Worm (Caenorhabditis elegans) whole organism, dauer: ENCODE measurements around the gene rpl-38.

Experiments used
- unc-62 ChIP-seq: sonication (generic microtip); optimal IDR thresholded peaks from 2 replicates; lab custom pipeline; 2017; ENCODE audit warnings: missing biosample characterization, missing genetic modification reagents, missing genetic modification characterization

Gene rpl-38

ce11 chrV:15543252-15543651, 31.3 kb downstream of the rpl-38 start:
- no peak for TF ChIP-seq unc-62 (GFP tag; lab: Kevin White, UChicago)

ce11 chrV:15544898-15545297, 32.9 kb downstream of the rpl-38 start, which contains the start of gene glb-14:
TSS of gene glb-14 (minus strand) at chrV:15544994.
- no peak for TF ChIP-seq unc-62 (GFP tag; lab: Kevin White, UChicago)

- no peak for TF ChIP-seq unc-62 (GFP tag; lab: Kevin White, UChicago)
Observed at ce11 chrV:15547727-15548126, 35.8 kb downstream of the rpl-38 start.

- TF ChIP-seq unc-62 (GFP tag; lab: Kevin White, UChicago): no peak
Observed at ce11 chrV:15550408-15550807, 38.4 kb downstream of the rpl-38 start.

DNA sequence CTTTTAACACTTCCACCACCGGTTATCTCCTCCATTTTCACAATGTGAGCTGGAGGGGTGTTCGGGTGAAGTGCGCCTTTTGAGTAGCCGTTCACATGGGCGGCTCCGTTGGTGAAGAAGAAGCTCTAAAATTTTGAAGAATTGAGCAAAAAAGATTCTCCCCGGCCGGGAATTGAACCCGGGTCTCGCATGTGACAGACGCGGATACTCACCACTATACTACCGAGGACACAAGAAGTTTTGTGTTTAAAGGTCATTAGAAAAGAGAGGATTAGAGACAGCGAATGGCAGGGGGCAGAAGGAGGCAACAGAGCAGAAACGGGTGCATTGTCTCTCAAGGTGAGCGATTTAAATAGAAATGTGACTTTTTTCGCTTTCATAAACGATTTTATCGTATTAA, 39.7 kb downstream of the rpl-38 start:
- no peak for TF ChIP-seq unc-62 (GFP tag; lab: Kevin White, UChicago)

DNA sequence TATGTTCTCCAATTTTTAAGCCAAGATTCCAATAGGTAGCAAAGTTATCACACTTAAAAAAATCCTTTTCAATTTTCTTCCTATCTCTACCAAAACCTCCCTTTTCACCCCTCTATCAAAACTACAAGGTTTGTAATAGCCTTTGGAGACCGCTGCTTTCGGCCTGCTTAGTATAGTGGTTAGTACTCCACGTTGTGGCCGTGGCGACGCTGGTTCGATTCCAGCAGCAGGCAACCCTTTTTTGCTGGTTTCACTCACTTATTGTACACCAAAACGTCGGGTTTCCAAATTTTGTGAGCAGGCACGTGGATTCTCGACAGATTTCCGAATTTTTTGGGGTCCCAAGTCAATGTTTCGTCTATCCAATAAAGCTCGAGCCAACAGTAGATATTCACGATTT, 41.9 kb downstream of the rpl-38 start:
- TF ChIP-seq unc-62 (GFP tag; lab: Kevin White, UChicago): no peak

ce11 chrV:15559047-15559446, 47.1 kb downstream of the rpl-38 start, which contains the start of gene acr-18:
TSS of gene acr-18 (minus strand) at chrV:15559147.
- TF ChIP-seq unc-62 (GFP tag; lab: Kevin White, UChicago): no peak

ce11 chrV:15559729-15560128, 47.8 kb downstream of the rpl-38 start:
- TF ChIP-seq unc-62 (GFP tag; lab: Kevin White, UChicago): no peak
